Worm (Caenorhabditis elegans) whole organism, young adult: ENCODE results near the gene srh-1.

Source experiments
- B0035.1 ChIP-seq: sonication (generic microtip); optimal IDR thresholded peaks from 2 replicates; lab custom pipeline; 2016; ENCODE audit warnings: missing genetic modification characterization, mild to moderate bottlenecking, missing compliant biosample characterization, missing genotype, missing genetic modification reagents
- B0261.1 ChIP-seq: sonication (generic microtip); optimal IDR thresholded peaks from 2 replicates; lab custom pipeline; 2016; ENCODE audit warnings: mild to moderate bottlenecking, missing genetic modification characterization, moderate library complexity, missing compliant biosample characterization
- B0336.3 ChIP-seq: fragments of 200-800 bp; sonication (Bioruptor generic); IDR thresholded peaks from 2 replicates; pipeline ENCODE4 v1.3.6; 2022; ENCODE audit warnings: missing genetic modification characterization, missing compliant biosample characterization
- C06A6.2 ChIP-seq: fragments of 200-800 bp; sonication (Bioruptor generic); conservative IDR thresholded peaks from 2 replicates; pipeline ENCODE4 v1.3.6; 2022; ENCODE audit warnings: missing genetic modification characterization, missing compliant biosample characterization
- C17E4.6 ChIP-seq: fragments of 200-800 bp; sonication (Bioruptor generic); IDR thresholded peaks from 2 replicates; pipeline ENCODE4 v1.3.6; 2022; ENCODE audit warnings: missing genetic modification reagents, missing genetic modification characterization, missing compliant biosample characterization
- D2030.7 ChIP-seq: fragments of 200-800 bp; sonication (Bioruptor generic); IDR thresholded peaks from 2 replicates; pipeline ENCODE4 v1.3.6; 2022; ENCODE audit warnings: missing genetic modification reagents, missing genetic modification characterization, missing compliant biosample characterization
- F33H1.4 ChIP-seq: fragments of 200-800 bp; sonication (Bioruptor generic); IDR thresholded peaks from 2 replicates; pipeline ENCODE4 v1.3.6; 2022; ENCODE audit warnings: missing genetic modification reagents, missing genetic modification characterization, missing compliant biosample characterization
- F39B2.1 ChIP-seq: fragments of 200-800 bp; sonication (Bioruptor generic); IDR thresholded peaks from 2 replicates; pipeline ENCODE4 v1.3.6; 2022; ENCODE audit warnings: missing genetic modification reagents, missing genetic modification characterization, missing compliant biosample characterization
- F49E8.2 ChIP-seq: sonication (generic microtip); optimal IDR thresholded peaks from 3 replicates; lab custom pipeline; 2017; ENCODE audit warnings: missing genetic modification characterization, mild to moderate bottlenecking, missing compliant biosample characterization, antibody characterized with exemption, moderate library complexity; ENCODE audit not compliant: insufficient read depth
- T07F8.4 ChIP-seq: sonication (generic microtip); optimal IDR thresholded peaks from 2 replicates; lab custom pipeline; 2016; ENCODE audit warnings: mild to moderate bottlenecking, missing genetic modification characterization, moderate library complexity, missing compliant biosample characterization
- T26A5.8 ChIP-seq: sonication (generic microtip); optimal IDR thresholded peaks from 2 replicates; lab custom pipeline; 2016; ENCODE audit warnings: missing genetic modification characterization, missing compliant biosample characterization
- athp-1 ChIP-seq: sonication (generic microtip); optimal IDR thresholded peaks from 2 replicates; lab custom pipeline; 2017; ENCODE audit warnings: mild to moderate bottlenecking, missing genetic modification characterization, missing compliant biosample characterization
- attf-6 ChIP-seq: fragments of 200-800 bp; sonication (Bioruptor generic); IDR thresholded peaks from 2 replicates; pipeline ENCODE4 v1.3.6; 2022; ENCODE audit warnings: missing genetic modification reagents, missing genetic modification characterization, missing compliant biosample characterization
- cebp-2 ChIP-seq: fragments of 200-800 bp; sonication (Bioruptor generic); IDR thresholded peaks from 2 replicates; pipeline ENCODE4 v1.3.6; 2022; ENCODE audit warnings: missing genetic modification characterization, missing compliant biosample characterization
- dox-1 ChIP-seq: fragments of 200-800 bp; sonication (Bioruptor generic); IDR thresholded peaks from 2 replicates; pipeline ENCODE4 v1.3.6; 2022; ENCODE audit warnings: missing genetic modification reagents, missing genetic modification characterization, missing compliant biosample characterization
- efl-1 ChIP-seq: fragments of 150-350 bp; optimal IDR thresholded peaks from 2 replicates; lab custom pipeline; 2014; ENCODE audit warnings: missing biosample characterization, missing genetic modification reagents, missing genetic modification characterization
- ekl-4 ChIP-seq: fragments of 200-800 bp; sonication (Bioruptor generic); IDR thresholded peaks from 2 replicates; pipeline ENCODE4 v1.3.6; 2022; ENCODE audit warnings: missing genetic modification reagents, missing genetic modification characterization, missing compliant biosample characterization
- hmg-1.2 ChIP-seq: fragments of 200-800 bp; sonication (Bioruptor generic); IDR thresholded peaks from 2 replicates; pipeline ENCODE4 v1.3.6; 2022; ENCODE audit warnings: missing genetic modification reagents, missing genetic modification characterization, missing compliant biosample characterization
- lag-1 ChIP-seq: fragments of 200-800 bp; sonication (Bioruptor generic); IDR thresholded peaks from 2 replicates; pipeline ENCODE4 v1.3.6; 2022; ENCODE audit warnings: missing genetic modification reagents, missing genetic modification characterization, missing compliant biosample characterization
- lin-40 ChIP-seq: sonication (generic microtip); optimal IDR thresholded peaks from 2 replicates; lab custom pipeline; 2016; ENCODE audit warnings: missing genetic modification characterization, mild to moderate bottlenecking, missing compliant biosample characterization, missing genotype, missing genetic modification reagents
- lin-54 ChIP-seq: fragments of 200-800 bp; sonication (Bioruptor generic); optimal IDR thresholded peaks from 2 replicates; lab custom pipeline; 2018; ENCODE audit warnings: mild to moderate bottlenecking, missing genetic modification characterization, missing compliant biosample characterization
- lsl-1 ChIP-seq: fragments of 200-800 bp; sonication (Bioruptor generic); optimal IDR thresholded peaks from 2 replicates; lab custom pipeline; 2018; ENCODE audit warnings: mild to moderate bottlenecking, missing genetic modification characterization, moderate library complexity, missing compliant biosample characterization
- madf-3 ChIP-seq: fragments of 200-800 bp; sonication (Bioruptor generic); IDR thresholded peaks from 2 replicates; pipeline ENCODE4 v1.3.6; 2022; ENCODE audit warnings: missing genetic modification reagents, missing genetic modification characterization, missing compliant biosample characterization
- madf-8 ChIP-seq: fragments of 200-800 bp; sonication (Bioruptor generic); conservative IDR thresholded peaks from 2 replicates; pipeline ENCODE4 v1.3.6; 2022; ENCODE audit warnings: missing genetic modification reagents, missing genetic modification characterization, missing compliant biosample characterization
- mel-28 ChIP-seq: sonication (generic microtip); optimal IDR thresholded peaks from 2 replicates; lab custom pipeline; 2016; ENCODE audit warnings: borderline replicate concordance, mild to moderate bottlenecking, missing genetic modification characterization, missing compliant biosample characterization
- nfya-1 ChIP-seq: sonication (generic microtip); optimal IDR thresholded peaks from 2 replicates; lab custom pipeline; 2017; ENCODE audit warnings: antibody characterized with exemption, missing compliant biosample characterization, missing genetic modification characterization, borderline replicate concordance; ENCODE audit not compliant: insufficient read depth
- nhr-90 ChIP-seq: sonication (generic microtip); optimal IDR thresholded peaks from 2 replicates; lab custom pipeline; 2016; ENCODE audit warnings: missing genotype, mild to moderate bottlenecking, missing genetic modification characterization, missing compliant biosample characterization
- pbrm-1 ChIP-seq: fragments of 200-800 bp; sonication (Bioruptor generic); IDR thresholded peaks from 2 replicates; pipeline ENCODE4 v1.3.6; 2022; ENCODE audit warnings: missing genetic modification reagents, missing genetic modification characterization, missing compliant biosample characterization
- rcor-1 ChIP-seq: fragments of 200-800 bp; sonication (Bioruptor generic); IDR thresholded peaks from 2 replicates; pipeline ENCODE4 v1.3.6; 2022; ENCODE audit warnings: missing genetic modification reagents, missing genetic modification characterization, missing compliant biosample characterization
- rpc-1 ChIP-seq, 2 experiments: fragments of 150-350 bp in 1 of 2; sonication (generic microtip) in 1 of 2; optimal IDR thresholded peaks; 2 replicates each; lab custom pipeline; 2014 to 2018; ENCODE audit warnings: missing biosample characterization in 1 of 2, missing genetic modification characterization in 1 of 2, missing genetic modification reagents in 1 of 2, missing genotype in 1 of 2
- snpc-1.1 ChIP-seq: sonication (generic microtip); optimal IDR thresholded peaks from 2 replicates; lab custom pipeline; 2017; ENCODE audit warnings: missing genetic modification characterization, mild to moderate bottlenecking, missing compliant biosample characterization, antibody characterized with exemption, moderate library complexity, missing genotype, missing genetic modification reagents; ENCODE audit not compliant: insufficient read depth
- snpc-3.4 ChIP-seq: sonication (generic microtip); optimal IDR thresholded peaks from 2 replicates; lab custom pipeline; 2017; ENCODE audit warnings: missing genetic modification characterization, mild to moderate bottlenecking, missing compliant biosample characterization, antibody characterized with exemption, moderate library complexity, missing genotype, missing genetic modification reagents
- snpc-4 ChIP-seq, 5 experiments: fragments of 150-350 bp in 1 of 5; sonication (generic microtip) in 4 of 5; optimal IDR thresholded peaks; 2 replicates each; lab custom pipeline; 2014 to 2018; ENCODE audit warnings: missing genetic modification characterization in 5 of 5, missing biosample characterization in 3 of 5, antibody characterized with exemption in 2 of 5, mild to moderate bottlenecking in 2 of 5, missing compliant biosample characterization in 2 of 5, missing genotype in 2 of 5, moderate library complexity in 2 of 5, missing genetic modification reagents in 1 of 5
- tbp1 ChIP-seq: fragments of 200-800 bp; sonication (Bioruptor generic); optimal IDR thresholded peaks from 2 replicates; lab custom pipeline; 2018; ENCODE audit warnings: mild to moderate bottlenecking, missing genetic modification characterization, missing compliant biosample characterization
- unc-62 ChIP-seq: fragments of 150-350 bp; optimal IDR thresholded peaks from 2 replicates; lab custom pipeline; 2014; ENCODE audit warnings: missing biosample characterization, missing genetic modification reagents, missing genetic modification characterization
- xnd-1 ChIP-seq: sonication (generic microtip); optimal IDR thresholded peaks from 2 replicates; lab custom pipeline; 2016; ENCODE audit warnings: missing genotype, missing genetic modification reagents, missing genetic modification characterization, missing compliant biosample characterization

Gene srh-1

DNA sequence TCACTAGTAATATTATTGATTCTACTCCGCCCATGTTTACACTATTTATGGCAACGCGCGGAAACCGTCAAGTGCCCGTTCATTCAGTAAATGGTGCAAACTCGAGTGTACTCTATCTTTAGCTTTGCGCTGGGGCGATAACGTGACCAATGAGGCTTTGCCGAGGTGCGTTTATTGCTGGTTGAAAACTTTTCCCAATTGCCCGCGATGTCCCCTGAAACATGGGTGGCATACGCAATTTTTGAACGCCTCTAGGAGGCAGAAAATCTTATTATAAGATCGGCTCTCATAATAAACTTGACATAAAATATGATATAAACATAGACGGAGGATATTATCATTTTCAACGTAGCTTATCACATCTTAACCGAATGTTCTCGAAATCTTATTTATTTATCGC is 7.6 kb upstream of the srh-1 start:
- TF ChIP-seq D2030.7 (GFP tag; lab: Robert Waterston, UW) (peak; percentile 81), tbp1 (peak; percentile 53), F49E8.2 (peak; percentile 33), snpc-4 (GFP tag; optimal IDR thresholded peaks at IDR 0.05; lab: Kevin White, UChicago) (peak; percentile 76), snpc-4 (tag; optimal IDR thresholded peaks at IDR 0.05; lab: Kevin White, UChicago) (peak; percentile 56 to 92 (median 84)), hmg-1.2 (GFP tag; lab: Robert Waterston, UW) (peak; percentile 54), F33H1.4 (GFP tag; lab: Robert Waterston, UW) (peak; percentile 26), F39B2.1 (peak; percentile 8; the same call in 1 of the 2 replicates), ekl-4 (GFP tag; lab: Robert Waterston, UW) (0 out of 2 replicates have a peak, but pooled peaks have one; percentile 62), attf-6 (peak; percentile 49; the same call in 1 of the 2 replicates), B0336.3 (GFP tag; lab: Robert Waterston, UW) (peak; percentile 46; the same call in 1 of the 2 replicates), rcor-1 (GFP tag; lab: Robert Waterston, UW) (peak; percentile 33; the same call in 1 of the 2 replicates), snpc-3.4 (tag; lab: Kevin White, UChicago) (peak; percentile 47), dox-1 (GFP tag; lab: Robert Waterston, UW) (peak; percentile 66), xnd-1 (tag; lab: Kevin White, UChicago) (peak; percentile 12), efl-1 (peak; percentile 0), lsl-1 (GFP tag; lab: Kevin White, UChicago) (peak; percentile 31), madf-8 (peak; percentile 35; the same call in 1 of the 2 replicates), snpc-1.1 (tag; lab: Kevin White, UChicago) (peak; percentile 91)
- TF ChIP-seq, all 124 proteins: peak for 18; not testable (repeated sequence) for 106

DNA sequence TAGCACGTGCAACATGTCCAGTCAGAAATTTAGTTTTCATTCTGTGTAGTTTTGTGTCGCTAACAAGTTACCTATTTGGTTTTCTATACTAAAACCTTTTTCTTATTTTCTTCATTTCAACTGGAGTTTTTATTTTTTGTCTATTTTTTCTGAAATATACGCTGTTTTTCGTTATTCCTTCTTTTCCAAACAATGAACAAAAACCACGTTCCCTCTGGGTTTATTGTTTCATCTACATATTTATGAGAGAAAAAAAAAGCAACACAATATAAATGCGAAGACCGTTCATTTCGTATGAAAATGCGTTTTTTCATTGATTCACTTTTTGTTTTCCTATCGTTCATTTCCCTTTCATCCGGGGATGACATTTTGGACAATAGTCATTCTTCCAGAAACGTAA is 6.3 kb upstream of the srh-1 start, which contains the start of gene T11F9.22:
Gene T11F9.22 (plus strand): TSS at position 301 of the 400 bp plus-strand sequence.
- no peak for TF ChIP-seq T07F8.4
- no peak for TF ChIP-seq nhr-90 (tag; lab: Kevin White, UChicago)
- TF ChIP-seq B0261.1 (tag; lab: Kevin White, UChicago), result no peak
- TF ChIP-seq C06A6.2, result no peak
- TF ChIP-seq C17E4.6 (GFP tag; lab: Robert Waterston, UW), result no peak
- TF ChIP-seq T26A5.8 (tag; lab: Kevin White, UChicago), result no peak
- TF ChIP-seq pbrm-1 (GFP tag; lab: Robert Waterston, UW), result no peak
- no peak for TF ChIP-seq madf-8
- TF ChIP-seq mel-28 (tag; lab: Kevin White, UChicago), result no peak
- TF ChIP-seq lag-1, result no peak
- TF ChIP-seq lin-54 (GFP tag; lab: Kevin White, UChicago), result no peak
- no peak for TF ChIP-seq athp-1 (tag; lab: Kevin White, UChicago)
- no peak for TF ChIP-seq unc-62 (GFP tag; lab: Kevin White, UChicago)
- TF ChIP-seq lin-40 (tag; lab: Kevin White, UChicago), result no peak
- no peak for TF ChIP-seq nfya-1 (tag; lab: Kevin White, UChicago)
- TF ChIP-seq madf-3 (GFP tag; lab: Robert Waterston, UW), result no peak
- no peak for TF ChIP-seq rpc-1 (optimal IDR thresholded peaks at IDR 0.05; lab: Kevin White, UChicago)
- TF ChIP-seq rpc-1 (tag; optimal IDR thresholded peaks at IDR 0.05; lab: Kevin White, UChicago), result no peak
- TF ChIP-seq cebp-2 (GFP tag; lab: Robert Waterston, UW), result no peak
- no peak for TF ChIP-seq B0035.1 (tag; lab: Kevin White, UChicago)
